Fruit fly (Drosophila melanogaster) whole organism, pupa: ENCODE data around the gene CG11357.

Source experiments
- CG10348 ChIP-seq: fragments of 200-800 bp; sonication (Bioruptor generic); IDR thresholded peaks from 2 replicates; pipeline ENCODE4 v1.3.6; 2022; ENCODE audit warnings: missing biosample characterization, missing genetic modification characterization
- CG12605 ChIP-seq: fragments of 200-800 bp; sonication (Bioruptor generic); IDR thresholded peaks from 2 replicates; pipeline ENCODE4 v1.3.6; 2022; ENCODE audit warnings: missing biosample characterization, missing genetic modification characterization
- CG13204 ChIP-seq: fragments of 200-800 bp; sonication (Bioruptor generic); optimal IDR thresholded peaks from 2 replicates; lab custom pipeline; 2018; ENCODE audit warnings: missing biosample characterization, mild to moderate bottlenecking, missing genetic modification characterization, moderate library complexity
- CG14655 ChIP-seq: fragments of 200-800 bp; sonication (Bioruptor generic); optimal IDR thresholded peaks from 3 replicates; lab custom pipeline; 2017; ENCODE audit warnings: mild to moderate bottlenecking, missing biosample characterization, missing genetic modification reagents, missing genetic modification characterization
- CG15710 ChIP-seq: fragments of 200-800 bp; sonication (Bioruptor generic); optimal IDR thresholded peaks from 2 replicates; lab custom pipeline; 2018; ENCODE audit warnings: missing biosample characterization, mild to moderate bottlenecking, missing genetic modification characterization, moderate library complexity
- CG17806 ChIP-seq: fragments of 200-800 bp; sonication (Bioruptor generic); optimal IDR thresholded peaks from 2 replicates; lab custom pipeline; 2018; ENCODE audit warnings: missing biosample characterization, mild to moderate bottlenecking, missing genetic modification characterization, moderate library complexity
- CG32121 ChIP-seq: fragments of 200-800 bp; sonication (Bioruptor generic); IDR thresholded peaks from 2 replicates; pipeline ENCODE4 v1.3.6; 2022; ENCODE audit warnings: missing biosample characterization, missing genetic modification characterization
- CG34367 ChIP-seq: fragments of 200-800 bp; sonication (Bioruptor generic); optimal IDR thresholded peaks from 2 replicates; lab custom pipeline; 2018; ENCODE audit warnings: missing biosample characterization, mild to moderate bottlenecking, missing genetic modification characterization
- CG4496 ChIP-seq: fragments of 200-800 bp; sonication (Bioruptor generic); IDR thresholded peaks from 3 replicates; pipeline ENCODE4 v1.3.6; 2022; ENCODE audit warnings: missing biosample characterization, missing genetic modification characterization
- CG8159 ChIP-seq: fragments of 200-800 bp; sonication (Bioruptor generic); optimal IDR thresholded peaks from 3 replicates; lab custom pipeline; 2018; ENCODE audit warnings: missing biosample characterization, mild to moderate bottlenecking, missing genetic modification characterization, moderate library complexity
- CG8301 ChIP-seq: fragments of 200-800 bp; sonication (Bioruptor generic); optimal IDR thresholded peaks from 2 replicates; lab custom pipeline; 2018; ENCODE audit warnings: missing biosample characterization, mild to moderate bottlenecking, missing genetic modification characterization
- CG9948 ChIP-seq: fragments of 200-800 bp; sonication (Bioruptor generic); optimal IDR thresholded peaks from 2 replicates; lab custom pipeline; 2018; ENCODE audit warnings: missing biosample characterization, mild to moderate bottlenecking, missing genetic modification characterization, moderate library complexity
- D1 ChIP-seq: fragments of 200-800 bp; sonication (Bioruptor generic); optimal IDR thresholded peaks from 2 replicates; lab custom pipeline; 2018; ENCODE audit warnings: missing biosample characterization, mild to moderate bottlenecking, missing genetic modification characterization, moderate library complexity
- EcR ChIP-seq: fragments of 200-800 bp; sonication (Bioruptor generic); optimal IDR thresholded peaks from 3 replicates; lab custom pipeline; 2019; ENCODE audit warnings: missing biosample characterization, missing genetic modification characterization, mild to moderate bottlenecking, moderate library complexity, missing genetic modification reagents
- Ets98B ChIP-seq: fragments of 200-800 bp; sonication (Bioruptor generic); IDR thresholded peaks from 2 replicates; pipeline ENCODE4 v1.3.6; 2022; ENCODE audit warnings: missing biosample characterization, missing genetic modification characterization
- Pif1A ChIP-seq: fragments of 200-800 bp; sonication (Bioruptor generic); optimal IDR thresholded peaks from 3 replicates; lab custom pipeline; 2016; ENCODE audit warnings: missing biosample characterization, missing genetic modification characterization
- Pif1B ChIP-seq: fragments of 200-800 bp; sonication (Bioruptor generic); optimal IDR thresholded peaks from 3 replicates; lab custom pipeline; 2016; ENCODE audit warnings: missing biosample characterization, missing genetic modification characterization
- Snoo ChIP-seq: fragments of 200-800 bp; sonication (Bioruptor generic); optimal IDR thresholded peaks from 3 replicates; lab custom pipeline; 2017; ENCODE audit warnings: missing biosample characterization, mild to moderate bottlenecking, missing genetic modification characterization, inconsistent platforms
- fd96Ca ChIP-seq: fragments of 200-800 bp; sonication (Bioruptor generic); IDR thresholded peaks from 3 replicates; pipeline ENCODE4 v1.3.6; 2022; ENCODE audit warnings: missing biosample characterization, missing genetic modification characterization
- gl ChIP-seq: fragments of 200-800 bp; sonication (Bioruptor generic); optimal IDR thresholded peaks from 2 replicates; lab custom pipeline; 2018; ENCODE audit warnings: missing biosample characterization, mild to moderate bottlenecking, missing genetic modification characterization
- rn ChIP-seq: fragments of 200-800 bp; sonication (Bioruptor generic); IDR thresholded peaks from 2 replicates; pipeline ENCODE4 v1.3.6; 2022; ENCODE audit warnings: missing biosample characterization, missing genetic modification characterization

CG11357 gene

DNA sequence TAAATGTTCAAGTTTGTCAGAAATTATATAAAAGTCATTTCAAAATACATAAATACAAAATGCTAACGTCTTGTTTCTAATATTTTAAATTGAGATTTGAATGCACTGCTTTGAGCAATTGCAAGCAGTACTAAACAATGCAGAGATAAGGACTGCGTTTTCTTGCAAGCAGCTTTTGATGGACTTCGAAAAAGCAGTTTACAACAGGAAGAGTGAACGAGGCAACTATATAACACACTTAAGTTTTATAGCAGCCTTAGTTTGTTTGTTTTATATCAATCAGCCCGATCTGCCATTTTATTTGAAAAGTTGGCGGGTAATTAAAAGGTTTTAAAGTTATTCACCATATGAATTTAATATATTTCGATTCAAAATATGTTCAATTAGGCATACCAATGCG is 11.5 kb downstream of the CG11357 start:
- TF ChIP-seq fd96Ca (GFP tag; lab: Robert Waterston, UW) = no peak
- TF ChIP-seq D1 (tag; lab: Kevin White, UChicago) = no peak
- no peak for TF ChIP-seq CG9948
- no peak for TF ChIP-seq Ets98B (GFP tag; lab: Robert Waterston, UW)
- no peak for TF ChIP-seq CG4496 (GFP tag; lab: Robert Waterston, UW)
- no peak for TF ChIP-seq gl
- no peak for TF ChIP-seq CG32121 (GFP tag; lab: Robert Waterston, UW)
- TF ChIP-seq Snoo (tag; lab: Kevin White, UChicago) = no peak
- TF ChIP-seq Pif1A (GFP tag; lab: Kevin White, UChicago) = no peak
- TF ChIP-seq, all 21 proteins: peak for 0

DNA sequence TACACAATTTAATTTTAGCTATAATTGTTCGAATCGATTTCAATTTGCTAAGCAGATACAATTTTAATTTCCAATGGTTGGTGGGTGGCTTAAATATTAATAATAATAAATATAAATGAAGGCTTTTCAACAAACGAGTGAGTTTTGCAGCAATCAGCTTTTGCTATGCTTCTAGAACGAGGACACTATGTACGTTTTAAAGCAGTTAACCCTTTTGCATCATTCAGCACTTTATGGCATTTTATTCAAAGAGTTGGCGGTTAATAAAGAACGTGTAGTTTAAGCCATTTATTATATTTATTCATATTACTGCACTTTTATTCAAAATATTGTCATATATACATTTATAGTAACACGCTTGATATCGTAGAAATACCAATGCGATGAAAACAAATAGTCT is 12.4 kb downstream of the CG11357 start:
- TF ChIP-seq Ets98B (GFP tag; lab: Robert Waterston, UW) = no peak
- no peak for TF ChIP-seq Pif1A (GFP tag; lab: Kevin White, UChicago)
- TF ChIP-seq CG34367 = no peak
- TF ChIP-seq CG10348 = no peak
- TF ChIP-seq Pif1B = no peak
- no peak for TF ChIP-seq CG12605 (GFP tag; lab: Robert Waterston, UW)
- no peak for TF ChIP-seq CG13204 (GFP tag; lab: Kevin White, UChicago)
- TF ChIP-seq EcR (GFP tag; lab: Kevin White, UChicago) = no peak
- no peak for TF ChIP-seq D1 (tag; lab: Kevin White, UChicago)
- no peak for TF ChIP-seq rn (GFP tag; lab: Robert Waterston, UW)
- no peak for TF ChIP-seq gl
- no peak for TF ChIP-seq Snoo (tag; lab: Kevin White, UChicago)
- TF ChIP-seq fd96Ca (GFP tag; lab: Robert Waterston, UW) = no peak
- no peak for TF ChIP-seq CG8159 (tag; lab: Kevin White, UChicago)
- TF ChIP-seq CG14655 (GFP tag; lab: Kevin White, UChicago) = no peak
- no peak for TF ChIP-seq CG32121 (GFP tag; lab: Robert Waterston, UW)
- no peak for TF ChIP-seq CG8301 (tag; lab: Kevin White, UChicago)
- TF ChIP-seq CG15710 (tag; lab: Kevin White, UChicago) = no peak

DNA sequence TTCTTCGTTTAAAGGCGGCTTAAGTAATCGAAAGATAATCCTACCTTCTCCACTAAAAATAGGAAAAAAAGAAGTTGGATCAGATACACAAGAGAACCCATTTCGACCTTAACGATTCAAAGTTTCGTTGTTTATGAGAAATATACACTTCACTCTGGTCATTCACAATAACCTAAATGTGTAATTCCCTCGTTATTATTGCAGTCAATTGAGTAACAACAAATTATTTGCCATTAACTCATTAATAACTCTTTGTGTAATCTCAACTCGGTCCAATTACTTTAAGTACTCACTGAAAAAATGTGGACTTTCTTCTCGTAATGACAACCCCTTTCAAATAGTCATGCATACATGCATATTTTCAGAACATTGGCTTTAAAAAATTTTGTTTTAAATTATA is 13.3 kb downstream of the CG11357 start, which contains the start of gene CG33777:
CG33777 (minus strand) TSS at position 101 of the 400 bp plus-strand sequence.
- TF ChIP-seq CG15710 (tag; lab: Kevin White, UChicago) (no peak), CG17806 (no peak), CG8301 (tag; lab: Kevin White, UChicago) (no peak), D1 (tag; lab: Kevin White, UChicago) (no peak), Pif1B (no peak), CG8159 (tag; lab: Kevin White, UChicago) (no peak)

DNA sequence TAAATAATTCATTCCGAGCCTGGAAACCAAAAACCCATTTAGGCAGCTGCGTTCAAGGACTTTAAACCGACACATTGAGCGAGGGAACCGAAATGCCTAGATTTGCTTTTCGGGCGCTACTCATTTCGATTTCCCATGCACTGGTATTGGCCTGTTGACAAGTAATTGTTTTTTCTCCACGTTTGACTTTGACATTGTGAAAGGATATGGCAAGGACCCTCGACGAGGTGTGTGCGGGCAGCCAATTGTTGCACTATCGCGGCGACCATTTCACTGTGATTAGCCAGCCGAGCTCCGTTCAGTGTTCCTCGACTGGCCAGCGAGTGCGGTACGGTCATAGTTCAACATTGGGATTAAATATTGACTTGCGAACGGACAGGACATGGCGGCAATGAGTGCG is 13.9 kb downstream of the CG11357 start, which contains the start of gene CG42540:
CG42540 (plus strand) TSS at position 301 of the 400 bp plus-strand sequence.
- TF ChIP-seq Pif1A (GFP tag; lab: Kevin White, UChicago) (no peak), CG4496 (GFP tag; lab: Robert Waterston, UW) (no peak)

DNA sequence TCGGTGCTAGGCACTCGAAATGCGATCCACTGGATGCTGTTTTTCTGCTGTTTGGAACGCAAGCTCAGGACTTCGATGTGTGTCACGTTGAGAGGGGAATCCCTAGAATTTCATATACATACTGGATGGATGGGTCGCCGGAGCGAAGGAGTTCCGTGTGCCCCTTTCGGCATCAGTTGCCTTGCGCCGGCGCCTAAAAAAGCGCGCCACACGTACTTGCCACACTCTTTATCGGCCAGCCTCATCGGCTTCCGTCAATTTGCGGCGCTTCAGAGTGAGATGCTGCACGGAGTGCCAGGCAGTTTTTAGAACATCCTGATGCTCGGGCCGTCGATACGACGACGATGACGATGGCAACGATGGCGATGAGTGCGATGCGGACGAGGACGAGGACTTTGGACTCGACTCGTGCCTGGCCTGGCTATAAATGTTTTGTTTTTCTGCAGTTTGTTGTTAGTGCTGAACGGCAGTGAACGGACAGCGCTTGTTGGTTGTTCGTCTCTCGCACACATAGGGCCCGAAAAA is 15.0 kb downstream of the CG11357 start:
- no peak for TF ChIP-seq Ets98B (GFP tag; lab: Robert Waterston, UW)
- no peak for TF ChIP-seq CG10348
- TF ChIP-seq fd96Ca (GFP tag; lab: Robert Waterston, UW) = no peak
- no peak for TF ChIP-seq CG15710 (tag; lab: Kevin White, UChicago)
- TF ChIP-seq CG13204 (GFP tag; lab: Kevin White, UChicago) = no peak
- TF ChIP-seq D1 (tag; lab: Kevin White, UChicago) = no peak
- no peak for TF ChIP-seq rn (GFP tag; lab: Robert Waterston, UW)
- TF ChIP-seq Pif1B = no peak
- no peak for TF ChIP-seq CG32121 (GFP tag; lab: Robert Waterston, UW)
- TF ChIP-seq Snoo (tag; lab: Kevin White, UChicago) = no peak
- no peak for TF ChIP-seq CG8159 (tag; lab: Kevin White, UChicago)
- TF ChIP-seq CG14655 (GFP tag; lab: Kevin White, UChicago) = no peak
- no peak for TF ChIP-seq CG12605 (GFP tag; lab: Robert Waterston, UW)
- TF ChIP-seq CG34367 = no peak
- TF ChIP-seq CG4496 (GFP tag; lab: Robert Waterston, UW) = no peak
- no peak for TF ChIP-seq CG17806
- TF ChIP-seq EcR (GFP tag; lab: Kevin White, UChicago) = no peak
- no peak for TF ChIP-seq Pif1A (GFP tag; lab: Kevin White, UChicago)
- TF ChIP-seq, all 21 proteins: peak for 0

DNA sequence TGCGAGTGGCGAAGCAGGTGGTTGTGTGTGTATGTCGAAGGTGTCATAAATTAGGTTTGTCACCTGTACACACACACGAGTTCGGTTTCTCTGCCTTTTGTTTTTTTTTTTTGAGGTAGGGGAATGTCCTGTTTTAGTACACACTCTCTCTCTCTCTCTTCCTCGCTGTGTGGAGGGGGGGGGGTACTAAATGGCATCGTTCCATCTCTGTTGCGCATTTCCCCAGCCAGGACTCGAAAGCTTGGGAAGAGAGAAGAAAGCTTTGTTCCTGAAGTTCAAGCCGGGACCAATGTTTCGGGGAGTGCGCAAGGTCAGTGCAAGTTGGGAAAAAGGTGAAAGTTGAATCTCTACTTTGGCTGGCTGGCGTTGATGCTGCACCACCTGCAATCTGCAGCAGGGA is 32.6 kb downstream of the CG11357 start:
- TF ChIP-seq Pif1B (no peak), Snoo (tag; lab: Kevin White, UChicago) (no peak), CG15710 (tag; lab: Kevin White, UChicago) (no peak), CG8301 (tag; lab: Kevin White, UChicago) (no peak), Pif1A (GFP tag; lab: Kevin White, UChicago) (no peak), CG8159 (tag; lab: Kevin White, UChicago) (no peak), fd96Ca (GFP tag; lab: Robert Waterston, UW) (no peak), EcR (GFP tag; lab: Kevin White, UChicago) (no peak), CG14655 (GFP tag; lab: Kevin White, UChicago) (no peak), D1 (tag; lab: Kevin White, UChicago) (no peak), rn (GFP tag; lab: Robert Waterston, UW) (no peak), CG17806 (no peak), Ets98B (GFP tag; lab: Robert Waterston, UW) (no peak)
